Fruit fly (Drosophila melanogaster): ENCODE results near the gene Yp3.
A peak's percentile ranks its signal among the peaks of the same experiment; 100 is the strongest.

The Yp3 gene

DNA sequence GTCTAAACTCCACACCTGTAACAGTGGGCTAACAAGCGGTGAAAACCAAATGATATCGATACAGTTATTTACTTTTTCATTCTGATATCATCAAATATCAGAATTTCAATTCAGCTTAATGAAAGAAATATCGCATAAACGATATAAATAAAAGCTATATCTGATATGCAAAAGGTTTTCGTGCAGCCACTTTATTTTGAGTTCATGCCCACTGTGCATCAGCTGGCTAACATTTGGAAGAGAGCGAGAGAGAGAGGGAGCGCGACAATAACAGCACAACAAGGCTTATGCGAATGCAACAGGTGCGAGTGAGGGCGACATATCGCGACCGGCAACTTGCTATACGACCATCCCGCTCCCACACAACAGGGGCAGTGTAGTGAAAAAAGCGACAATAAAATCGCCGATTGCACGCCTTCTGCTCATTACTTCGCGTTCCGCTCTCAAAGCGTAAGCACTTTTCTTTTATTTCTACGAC, 19.9 kb upstream of the Yp3 start, which contains the start of gene CG11151 (continued):
- TF ChIP-seq CG18262 (tag; optimal IDR thresholded peaks at IDR 0.05) (peak; percentile 97), CG30403 (GFP tag; optimal IDR thresholded peaks at IDR 0.05) (peak; percentile 97), danr (GFP tag; IDR thresholded peaks at IDR 0.05) (peak; percentile 89), crc (GFP tag; optimal IDR thresholded peaks at IDR 0.05) (peak; percentile 97), Awh (GFP tag; IDR thresholded peaks at IDR 0.05) (peak; percentile 92), Dad (GFP tag; optimal IDR thresholded peaks at IDR 0.05) (peak; percentile 94), zfh2 (GFP tag; optimal IDR thresholded peaks at IDR 0.05) (peak; percentile 96), Chrac-16 (GFP tag; optimal IDR thresholded peaks at IDR 0.05) (peak; percentile 97), Dip2 (GFP tag; IDR thresholded peaks at IDR 0.05) (peak; percentile 19; the same call in 1 of the 2 replicates), sim (GFP tag; IDR thresholded peaks at IDR 0.05) (peak; percentile 93), cas (GFP tag; IDR thresholded peaks at IDR 0.05) (peak; percentile 84; the same call in 1 of the 2 replicates), CG15269 (tag; optimal IDR thresholded peaks at IDR 0.05) (peak; percentile 98), gcm2 (GFP tag; optimal IDR thresholded peaks at IDR 0.05) (peak; percentile 90), Myb (GFP tag; optimal IDR thresholded peaks at IDR 0.05) (peak; percentile 89), insv (GFP tag; optimal IDR thresholded peaks at IDR 0.05) (peak; percentile 40 to 77), zfh1 (GFP tag; IDR thresholded peaks at IDR 0.05) (peak; percentile 96), tap (tag; optimal IDR thresholded peaks at IDR 0.05) (peak; percentile 94), Abd-B (GFP tag; optimal IDR thresholded peaks at IDR 0.05) (peak; percentile 95), kni (GFP tag; optimal IDR thresholded peaks at IDR 0.05) (peak; percentile 83), ems (GFP tag; optimal IDR thresholded peaks at IDR 0.05) (peak; percentile 95), E2f1 (GFP tag; IDR thresholded peaks at IDR 0.05) (peak; percentile 95), CG1602 (GFP tag; optimal IDR thresholded peaks at IDR 0.05) (peak; percentile 96), MTF-1 (GFP tag; optimal IDR thresholded peaks at IDR 0.05; ENCODE audit: borderline replicate concordance) (peak; percentile 92), slou (GFP tag; optimal IDR thresholded peaks at IDR 0.05) (peak; percentile 92), Rfx (GFP tag; IDR thresholded peaks at IDR 0.05) (peak; percentile 96), pros (GFP tag; optimal IDR thresholded peaks at IDR 0.05) (peak; percentile 65), CG4282 (GFP tag; optimal IDR thresholded peaks at IDR 0.05) (peak; percentile 98), Rx (GFP tag; IDR thresholded peaks at IDR 0.05) (peak; percentile 93), CG9609 (GFP tag; optimal IDR thresholded peaks at IDR 0.05) (peak; percentile 98), Fer3 (tag; optimal IDR thresholded peaks at IDR 0.05) (peak; percentile 97), Dbx (GFP tag; IDR thresholded peaks at IDR 0.05) (peak; percentile 93), lmd (GFP tag; IDR thresholded peaks at IDR 0.05) (peak; percentile 93), vvl (GFP tag; IDR thresholded peaks at IDR 0.05) (peak; percentile 98), CG10321 (GFP tag; IDR thresholded peaks at IDR 0.05) (peak; percentile 100), chm (GFP tag; IDR thresholded peaks at IDR 0.05) (peak; percentile 94), da (GFP tag; optimal IDR thresholded peaks at IDR 0.05) (peak; percentile 93), CG16779 (GFP tag; IDR thresholded peaks at IDR 0.05) (peak; percentile 89), grau (tag; optimal IDR thresholded peaks at IDR 0.05) (peak; percentile 96), CG2202 (tag; optimal IDR thresholded peaks at IDR 0.05) (peak; percentile 94), CkIIα-i1 (GFP tag; IDR thresholded peaks at IDR 0.05) (peak; percentile 76), Lpt (GFP tag; optimal IDR thresholded peaks at IDR 0.05) (no peak), Hmx (GFP tag; optimal IDR thresholded peaks at IDR 0.05) (peak; percentile 92), Nf-YC (tag; optimal IDR thresholded peaks at IDR 0.05) (peak; percentile 88), fd3F (GFP tag; optimal IDR thresholded peaks at IDR 0.05) (peak; percentile 95), CG5245 (GFP tag; optimal IDR thresholded peaks at IDR 0.05) (peak; percentile 95), CG3281 (GFP tag; optimal IDR thresholded peaks at IDR 0.05) (peak; percentile 97), NC2β (GFP tag; optimal IDR thresholded peaks at IDR 0.05) (peak; percentile 96), CG34224 (GFP tag; IDR thresholded peaks at IDR 0.05; ENCODE audit: partially characterized antibody) (peak; percentile 66; the same call in 2 of the 3 replicates), CG11504 (tag; optimal IDR thresholded peaks at IDR 0.05) (peak; percentile 96), CG2712 (tag; optimal IDR thresholded peaks at IDR 0.05) (peak; percentile 97), trem (tag; optimal IDR thresholded peaks at IDR 0.05) (peak; percentile 94), Taf1 (GFP tag; IDR thresholded peaks at IDR 0.05) (peak; percentile 89)
